Worm (Caenorhabditis elegans) whole organism, mixed stage, embryonic: ENCODE results near the gene F16G10.5.

Source experiments
- M03D4.4 ChIP-seq: sonication (generic microtip); optimal IDR thresholded peaks from 2 replicates; lab custom pipeline; 2017; ENCODE audit warnings: mild to moderate bottlenecking, missing genetic modification characterization, missing compliant biosample characterization
- bed-3 ChIP-seq: fragments of 200-800 bp; sonication (Bioruptor generic); optimal IDR thresholded peaks from 3 replicates; lab custom pipeline; 2018; ENCODE audit warnings: mild to moderate bottlenecking, missing genetic modification characterization, moderate library complexity, missing compliant biosample characterization
- blmp-1 ChIP-seq: fragments of 150-350 bp; optimal IDR thresholded peaks from 2 replicates; lab custom pipeline; 2014; ENCODE audit warnings: missing biosample characterization, missing genetic modification characterization
- ceh-39 ChIP-seq: fragments of 150-350 bp; optimal IDR thresholded peaks from 2 replicates; lab custom pipeline; 2014; ENCODE audit warnings: missing biosample characterization, missing genetic modification characterization
- ceh-43 ChIP-seq: fragments of 200-800 bp; sonication (Bioruptor generic); optimal IDR thresholded peaks from 2 replicates; lab custom pipeline; 2018; ENCODE audit warnings: mild to moderate bottlenecking, missing genetic modification characterization, moderate library complexity, missing compliant biosample characterization
- ceh-83 ChIP-seq: fragments of 200-800 bp; sonication (Bioruptor generic); optimal IDR thresholded peaks from 2 replicates; lab custom pipeline; 2018; ENCODE audit warnings: mild to moderate bottlenecking, missing genetic modification characterization, missing compliant biosample characterization
- ces-1 ChIP-seq: fragments of 150-350 bp; optimal IDR thresholded peaks from 2 replicates; lab custom pipeline; 2014; ENCODE audit warnings: missing biosample characterization, missing genetic modification reagents, missing genetic modification characterization
- cnd-1 ChIP-seq: fragments of 200-800 bp; sonication (Bioruptor generic); optimal IDR thresholded peaks from 2 replicates; lab custom pipeline; 2018; ENCODE audit warnings: mild to moderate bottlenecking, missing genetic modification characterization, missing compliant biosample characterization
- drap-1 ChIP-seq: fragments of 200-800 bp; sonication (Bioruptor generic); optimal IDR thresholded peaks from 3 replicates; lab custom pipeline; 2018; ENCODE audit warnings: mild to moderate bottlenecking, missing genetic modification characterization, missing compliant biosample characterization
- elt-1 ChIP-seq: sonication (generic microtip); optimal IDR thresholded peaks from 2 replicates; lab custom pipeline; 2017; ENCODE audit warnings: missing genetic modification characterization, mild to moderate bottlenecking, missing compliant biosample characterization, antibody characterized with exemption, moderate library complexity, borderline replicate concordance; ENCODE audit not compliant: insufficient read depth
- flh-1 ChIP-seq: fragments of 200-800 bp; sonication (Bioruptor generic); optimal IDR thresholded peaks from 2 replicates; lab custom pipeline; 2018; ENCODE audit warnings: mild to moderate bottlenecking, missing genetic modification characterization, moderate library complexity, missing compliant biosample characterization
- hlh-1 ChIP-seq: fragments of 150-350 bp; optimal IDR thresholded peaks from 2 replicates; lab custom pipeline; 2014; ENCODE audit warnings: missing biosample characterization, missing genetic modification reagents, missing genetic modification characterization
- lin-13 ChIP-seq: fragments of 150-350 bp; optimal IDR thresholded peaks from 2 replicates; lab custom pipeline; 2014; ENCODE audit warnings: missing biosample characterization, missing genetic modification characterization
- lin-32 ChIP-seq: fragments of 200-800 bp; sonication (Bioruptor generic); optimal IDR thresholded peaks from 2 replicates; lab custom pipeline; 2018; ENCODE audit warnings: mild to moderate bottlenecking, missing genetic modification characterization, missing compliant biosample characterization
- lsy-2 ChIP-seq: fragments of 150-350 bp; optimal IDR thresholded peaks from 2 replicates; lab custom pipeline; 2014; ENCODE audit warnings: missing biosample characterization, missing genetic modification characterization
- mab-5 ChIP-seq: fragments of 150-350 bp; optimal IDR thresholded peaks from 2 replicates; lab custom pipeline; 2014; ENCODE audit warnings: missing biosample characterization, missing genetic modification characterization
- mep-1 ChIP-seq: fragments of 150-350 bp; optimal IDR thresholded peaks from 2 replicates; lab custom pipeline; 2017; ENCODE audit warnings: missing biosample characterization, missing genetic modification reagents, missing genetic modification characterization, inconsistent platforms
- mls-2 ChIP-seq: sonication (generic microtip); optimal IDR thresholded peaks from 2 replicates; lab custom pipeline; 2016; ENCODE audit warnings: mild to moderate bottlenecking, missing genetic modification characterization, moderate library complexity, missing compliant biosample characterization
- nhr-12 ChIP-seq: fragments of 150-350 bp; optimal IDR thresholded peaks from 2 replicates; lab custom pipeline; 2014; ENCODE audit warnings: missing biosample characterization, missing genetic modification characterization
- nhr-2 ChIP-seq: fragments of 150-350 bp; optimal IDR thresholded peaks from 2 replicates; lab custom pipeline; 2014; ENCODE audit warnings: missing biosample characterization, missing genetic modification characterization
- nhr-237 ChIP-seq: fragments of 150-350 bp; optimal IDR thresholded peaks from 2 replicates; lab custom pipeline; 2014; ENCODE audit warnings: missing biosample characterization, missing genetic modification characterization
- nhr-28 ChIP-seq: fragments of 150-350 bp; optimal IDR thresholded peaks from 2 replicates; lab custom pipeline; 2014; ENCODE audit warnings: missing biosample characterization, missing genetic modification characterization
- nhr-76 ChIP-seq: sonication (generic microtip); optimal IDR thresholded peaks from 2 replicates; lab custom pipeline; 2017; ENCODE audit warnings: missing biosample characterization, missing genetic modification characterization
- pha-4 ChIP-seq: fragments of 150-350 bp; optimal IDR thresholded peaks from 2 replicates; lab custom pipeline; 2018; ENCODE audit warnings: missing biosample characterization, missing genetic modification reagents, missing genetic modification characterization
- sptf-1 ChIP-seq: sonication (generic microtip); optimal IDR thresholded peaks from 2 replicates; lab custom pipeline; 2017; ENCODE audit warnings: mild to moderate bottlenecking, missing genetic modification characterization, moderate library complexity, missing compliant biosample characterization
- tbx-8 ChIP-seq: fragments of 200-800 bp; sonication (Bioruptor generic); optimal IDR thresholded peaks from 2 replicates; lab custom pipeline; 2018; ENCODE audit warnings: mild to moderate bottlenecking, missing genetic modification characterization, moderate library complexity, missing compliant biosample characterization
- unc-120 ChIP-seq: sonication (generic microtip); optimal IDR thresholded peaks from 2 replicates; lab custom pipeline; 2017; ENCODE audit warnings: missing genetic modification characterization, missing compliant biosample characterization; ENCODE audit not compliant: poor library complexity, severe bottlenecking
- unc-39 ChIP-seq: fragments of 150-350 bp; optimal IDR thresholded peaks from 2 replicates; lab custom pipeline; 2014; ENCODE audit warnings: missing biosample characterization, missing genetic modification characterization
- zip-8 ChIP-seq: fragments of 150-350 bp; optimal IDR thresholded peaks from 2 replicates; lab custom pipeline; 2014; ENCODE audit warnings: missing biosample characterization, missing genetic modification characterization
- ztf-11 ChIP-seq: fragments of 150-350 bp; optimal IDR thresholded peaks from 2 replicates; lab custom pipeline; 2014; ENCODE audit warnings: missing biosample characterization, missing genetic modification characterization

Gene F16G10.5

DNA sequence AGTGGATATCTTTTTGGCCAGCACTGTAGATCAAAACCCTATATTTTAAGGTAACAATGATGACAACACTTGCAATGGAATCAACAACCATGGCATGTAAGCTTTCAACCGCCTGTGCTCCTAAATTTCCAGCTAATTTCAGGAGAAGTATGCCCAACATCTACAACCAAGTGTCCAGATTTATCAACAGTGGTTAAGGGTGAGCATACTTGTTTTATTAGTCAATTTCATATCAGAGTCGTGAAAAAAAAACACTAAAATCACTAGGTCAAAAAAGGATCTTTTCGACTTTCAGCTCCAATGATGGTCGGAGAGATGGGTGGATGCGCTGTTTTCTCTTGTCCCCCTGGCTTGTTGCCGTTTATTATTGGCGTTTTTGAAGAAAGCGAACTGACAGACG, 36.9 kb downstream of the F16G10.5 start, which contains the start of gene F16G10.1:
F16G10.1 (plus strand) TSS at position 301 of the 400 bp plus-strand sequence.
- TF ChIP-seq nhr-76 (tag; lab: Kevin White, UChicago): no peak
- no peak for TF ChIP-seq ceh-39 (tag; lab: Kevin White, UChicago)
- TF ChIP-seq sptf-1 (tag; lab: Kevin White, UChicago): no peak
- TF ChIP-seq pha-4 (tag; lab: Kevin White, UChicago): no peak
- no peak for TF ChIP-seq ceh-43
- TF ChIP-seq nhr-12 (tag; lab: Kevin White, UChicago): no peak
- no peak for TF ChIP-seq tbx-8 (GFP tag; lab: Kevin White, UChicago)
- TF ChIP-seq cnd-1 (tag; lab: Kevin White, UChicago): no peak
- TF ChIP-seq lin-32 (GFP tag; lab: Kevin White, UChicago): no peak
- TF ChIP-seq ztf-11 (tag; lab: Kevin White, UChicago): no peak
- no peak for TF ChIP-seq drap-1 (GFP tag; lab: Kevin White, UChicago)
- TF ChIP-seq flh-1 (GFP tag; lab: Kevin White, UChicago): no peak
- TF ChIP-seq nhr-237 (tag; lab: Kevin White, UChicago): no peak
- TF ChIP-seq mls-2 (tag; lab: Kevin White, UChicago): no peak
- TF ChIP-seq mep-1 (tag; lab: Kevin White, UChicago): no peak
- TF ChIP-seq lin-13 (tag; lab: Kevin White, UChicago): no peak
- TF ChIP-seq unc-120 (tag; lab: Kevin White, UChicago): no peak
- TF ChIP-seq nhr-2: no peak

DNA sequence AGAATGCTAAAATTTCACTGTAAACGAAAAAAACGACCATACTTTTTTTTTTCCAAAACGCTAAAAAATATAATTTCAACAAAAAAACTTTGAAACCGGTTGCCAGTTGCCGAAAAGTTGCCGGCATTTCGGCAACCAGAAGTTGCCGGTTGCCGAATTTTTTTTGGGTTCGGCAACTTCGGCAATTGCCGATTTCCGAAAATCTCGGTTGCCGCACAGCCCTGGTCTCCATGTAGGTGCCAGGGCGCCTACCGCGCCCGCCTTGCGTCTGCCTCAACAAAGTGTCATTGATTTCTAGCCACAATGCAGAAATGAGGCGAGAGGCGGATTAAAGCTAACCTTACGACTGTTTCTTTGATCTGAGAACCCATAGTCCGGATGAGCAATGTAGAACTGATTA, 44.0 kb downstream of the F16G10.5 start:
- no peak for TF ChIP-seq ceh-83 (GFP tag; lab: Kevin White, UChicago)
- no peak for TF ChIP-seq ces-1 (GFP tag; lab: Kevin White, UChicago)

DNA sequence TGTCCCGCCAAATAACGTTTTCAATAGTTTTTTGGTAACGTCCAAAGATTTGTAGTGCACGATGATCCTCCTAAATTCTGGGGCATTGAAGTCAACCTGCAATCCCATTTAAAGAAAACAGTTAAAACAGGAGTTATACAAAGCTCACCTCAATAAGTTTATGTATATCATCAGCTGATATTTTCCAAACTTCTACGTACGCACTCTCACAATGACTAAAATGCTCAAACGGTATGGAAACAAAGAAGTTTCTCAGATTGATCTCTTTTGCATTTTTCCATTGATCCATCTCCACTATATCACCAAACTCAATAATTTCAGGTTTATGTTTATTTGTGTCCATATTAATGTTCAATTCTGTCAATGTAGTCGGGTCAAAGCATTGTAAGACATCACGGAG, 44.4 kb downstream of the F16G10.5 start:
- TF ChIP-seq tbx-8 (GFP tag; lab: Kevin White, UChicago) (no peak), mep-1 (tag; lab: Kevin White, UChicago) (no peak), unc-39 (tag; lab: Kevin White, UChicago) (no peak), drap-1 (GFP tag; lab: Kevin White, UChicago) (no peak), lsy-2 (no peak)

DNA sequence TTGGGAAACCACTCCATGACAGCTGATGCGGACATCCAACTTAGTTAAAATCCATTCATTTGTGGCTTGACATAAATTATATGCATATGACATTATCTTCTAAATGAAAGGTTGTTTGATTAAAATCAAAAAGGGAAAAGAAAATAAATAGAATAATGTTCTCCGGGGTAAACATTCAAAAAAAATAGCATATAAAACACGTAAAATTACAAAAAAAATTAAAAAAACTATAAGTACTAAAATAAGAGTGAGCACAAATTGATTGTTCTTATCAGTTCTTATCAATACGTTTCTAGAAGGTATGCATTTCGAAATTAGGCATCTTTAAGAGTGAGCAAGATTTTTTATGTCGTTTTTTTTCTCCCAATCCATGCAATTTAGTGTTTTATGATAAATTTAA, 45.5 kb downstream of the F16G10.5 start, which contains the start of gene fbxa-182:
fbxa-182 (minus strand) TSS at position 101 of the 400 bp plus-strand sequence.
- no peak for TF ChIP-seq mab-5 (tag; lab: Kevin White, UChicago)
- no peak for TF ChIP-seq hlh-1
- TF ChIP-seq, all 35 proteins: peak for 0

DNA sequence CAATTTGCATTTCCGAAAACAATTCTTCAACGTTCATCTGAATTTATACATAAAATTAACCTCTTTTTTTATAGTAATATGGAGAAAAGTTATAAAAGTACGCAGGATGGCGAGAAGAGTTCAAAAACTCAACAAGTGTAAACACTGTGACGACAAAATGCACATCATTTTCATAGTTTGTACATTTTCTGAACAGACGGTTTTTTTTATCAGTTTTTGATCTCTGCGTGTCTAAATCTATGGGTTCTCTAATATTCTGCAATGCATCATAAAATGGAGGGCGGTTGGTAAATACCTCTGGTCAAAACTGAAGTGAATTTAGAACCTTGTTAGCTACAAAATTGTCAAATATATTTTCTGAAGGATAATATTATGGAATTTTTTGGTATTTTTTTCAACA, 48.3 kb downstream of the F16G10.5 start, which contains the start of gene fbxa-4:
fbxa-4 (minus strand) TSS at position 93 of the 400 bp plus-strand sequence.
- TF ChIP-seq M03D4.4: no peak
- no peak for TF ChIP-seq drap-1 (GFP tag; lab: Kevin White, UChicago)
- no peak for TF ChIP-seq nhr-28

DNA sequence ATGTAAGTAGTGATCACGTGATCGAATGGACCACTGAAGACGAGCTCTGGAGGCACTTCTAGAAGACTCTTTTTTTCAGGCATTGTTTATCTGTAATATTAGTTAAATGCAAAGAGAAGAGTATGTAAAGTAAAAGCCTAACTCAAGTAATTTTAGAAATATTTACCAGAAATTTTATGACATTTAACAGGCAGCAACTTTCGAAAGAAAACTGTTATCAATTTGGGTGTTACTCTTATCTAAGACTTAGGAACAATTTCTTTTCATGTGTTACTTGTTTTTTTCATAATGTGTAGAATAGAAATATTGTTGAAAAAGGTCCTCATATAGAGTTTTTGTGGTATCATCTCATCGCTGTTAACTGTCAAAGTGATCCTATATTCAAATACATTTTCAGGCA, 50.8 kb downstream of the F16G10.5 start, which contains the start of the genes F42G2.5 and F42G2.7:
F42G2.5 (minus strand) TSS at position 101 of the 400 bp plus-strand sequence.
F42G2.7 (plus strand) TSS at position 270 of the 400 bp plus-strand sequence.
- TF ChIP-seq lin-32 (GFP tag; lab: Kevin White, UChicago): no peak
- no peak for TF ChIP-seq hlh-1
- TF ChIP-seq nhr-28: no peak
- no peak for TF ChIP-seq ceh-43
- no peak for TF ChIP-seq elt-1 (tag; lab: Kevin White, UChicago)
- no peak for TF ChIP-seq bed-3
- TF ChIP-seq lin-13 (tag; lab: Kevin White, UChicago): no peak
- no peak for TF ChIP-seq nhr-76 (tag; lab: Kevin White, UChicago)
- no peak for TF ChIP-seq blmp-1 (tag; lab: Kevin White, UChicago)
- TF ChIP-seq cnd-1 (tag; lab: Kevin White, UChicago): no peak
- no peak for TF ChIP-seq ztf-11 (tag; lab: Kevin White, UChicago)
- no peak for TF ChIP-seq zip-8 (tag; lab: Kevin White, UChicago)
